Worm (Caenorhabditis elegans): ENCODE data around the gene nhr-117.
A peak's percentile ranks its signal among the peaks of the same experiment; 100 is the strongest.

The nhr-117 gene

ce11 chrV:1620537-1620936 lies 783 bp downstream of the nhr-117 start:
- TF ChIP-seq cebp-2 (GFP tag; IDR thresholded peaks at IDR 0.05) (no peak), hmg-1.2 (GFP tag; IDR thresholded peaks at IDR 0.05) (peak; percentile 95)

- no peak for TF ChIP-seq nhr-120 (GFP tag; IDR thresholded peaks at IDR 0.05)
- TF ChIP-seq tbx-9 (tag; optimal IDR thresholded peaks at IDR 0.05; ENCODE audit: borderline replicate concordance), result no peak
- no peak for TF ChIP-seq ccch-3 (GFP tag; optimal IDR thresholded peaks at IDR 0.05)
- TF ChIP-seq hmg-1.2 (GFP tag; IDR thresholded peaks at IDR 0.05), result no peak
- TF ChIP-seq nfyb-1 (GFP tag; IDR thresholded peaks at IDR 0.05), result no peak
- no peak for TF ChIP-seq ceh-40 (GFP tag; IDR thresholded peaks at IDR 0.05)
- no peak for TF ChIP-seq Y53G8AR.9 (GFP tag; conservative IDR thresholded peaks at IDR 0.05)
- TF ChIP-seq snpc-1.3 (tag; optimal IDR thresholded peaks at IDR 0.05; ENCODE audit: insufficient read depth), result no peak
- no peak for TF ChIP-seq lsy-27 (tag; optimal IDR thresholded peaks at IDR 0.05; ENCODE audit: borderline replicate concordance, insufficient read depth)
- TF ChIP-seq F22D6.2 (tag; optimal IDR thresholded peaks at IDR 0.05), result no peak
- no peak for TF ChIP-seq sptf-2 (GFP tag; optimal IDR thresholded peaks at IDR 0.05)
- no peak for TF ChIP-seq tlf-1 (GFP tag; optimal IDR thresholded peaks at IDR 0.05)
- no peak for TF ChIP-seq mcd-1 (GFP tag; IDR thresholded peaks at IDR 0.05)
- TF ChIP-seq F10E7.11 (tag; optimal IDR thresholded peaks at IDR 0.05), result no peak
These were observed 2.6 kb downstream of the nhr-117 start, which contains the start of gene nhr-179 for ce11 chrV:1618760-1619159. TSS of gene nhr-179 (minus strand) at chrV:1618860.

ce11 chrV:1614726-1615125 lies 6.6 kb downstream of the nhr-117 start, which contains the start of gene srbc-41:
TSS of gene srbc-41 (minus strand) at chrV:1614826.
- no peak for TF ChIP-seq nhr-90 (tag; optimal IDR thresholded peaks at IDR 0.05)
- TF ChIP-seq F52B5.7 (tag; optimal IDR thresholded peaks at IDR 0.05), result no peak
- TF ChIP-seq ets-4 (GFP tag; optimal IDR thresholded peaks at IDR 0.05), result no peak
- TF ChIP-seq fkh-3 (tag; optimal IDR thresholded peaks at IDR 0.05), result no peak
- no peak for TF ChIP-seq K11D2.4 (GFP tag; IDR thresholded peaks at IDR 0.05)
- TF ChIP-seq efl-1 (GFP tag; optimal IDR thresholded peaks at IDR 0.05), result no peak
- no peak for TF ChIP-seq repo-1 (tag; optimal IDR thresholded peaks at IDR 0.05)
- no peak for TF ChIP-seq sdz-38 (tag; optimal IDR thresholded peaks at IDR 0.05)
- no peak for TF ChIP-seq ceh-58 (GFP tag; IDR thresholded peaks at IDR 0.05)

- TF ChIP-seq somi-1 (GFP tag; optimal IDR thresholded peaks at IDR 0.05) (no peak), bed-2 (GFP tag; IDR thresholded peaks at IDR 0.05) (no peak), lin-40 (tag; optimal IDR thresholded peaks at IDR 0.05) (no peak), ZK185.1 (tag; optimal IDR thresholded peaks at IDR 0.05; ENCODE audit: poor library complexity, severe bottlenecking) (no peak), hrde-1 (tag; optimal IDR thresholded peaks at IDR 0.05; ENCODE audit: borderline replicate concordance) (no peak), lin-54 (GFP tag; optimal IDR thresholded peaks at IDR 0.05) (no peak)
These were observed 9.8 kb downstream of the nhr-117 start for ce11 chrV:1611570-1611969.

ce11 chrV:1610097-1610496 lies 11.2 kb downstream of the nhr-117 start, which contains the start of gene nhr-177:
TSS of gene nhr-177 (plus strand) at chrV:1610263.
- TF ChIP-seq nhr-80 (tag; optimal IDR thresholded peaks at IDR 0.05), result peak; percentile 69
- TF ChIP-seq cebp-2 (GFP tag; IDR thresholded peaks at IDR 0.05), result no peak

ce11 chrV:1607790-1608189 lies 13.5 kb downstream of the nhr-117 start, which contains the start of gene nhr-178:
TSS of gene nhr-178 (minus strand) at chrV:1607953.
- TF ChIP-seq lin-40 (tag; optimal IDR thresholded peaks at IDR 0.05) (peak; percentile 40), hrde-1 (tag; optimal IDR thresholded peaks at IDR 0.05; ENCODE audit: borderline replicate concordance) (no peak), nhr-80 (tag; optimal IDR thresholded peaks at IDR 0.05) (peak; percentile 84)

Measured in whole organism, young adult.